Fruit fly (Drosophila melanogaster) whole organism, embryonic: ENCODE results near the gene Mgat3.
A peak's percentile ranks its signal among the peaks of the same experiment; 100 is the strongest.

Experiments used
- Antp ChIP-seq: fragments of 200-800 bp; sonication (Bioruptor generic); optimal IDR thresholded peaks from 3 replicates; lab custom pipeline; 2016; ENCODE audit warnings: missing biosample characterization, missing genetic modification characterization
- Atf6 ChIP-seq: fragments of 200-800 bp; sonication (Bioruptor generic); IDR thresholded peaks from 2 replicates; pipeline ENCODE4 v1.3.6; 2022; ENCODE audit warnings: missing biosample characterization, missing genetic modification characterization
- B-H1 ChIP-seq: fragments of 200-800 bp; sonication (Bioruptor generic); IDR thresholded peaks from 3 replicates; pipeline ENCODE4 v1.3.6; 2022; ENCODE audit warnings: missing biosample characterization, missing genetic modification characterization
- CG10274 ChIP-seq: fragments of 200-800 bp; sonication (Bioruptor generic); optimal IDR thresholded peaks from 3 replicates; lab custom pipeline; 2017; ENCODE audit warnings: missing biosample characterization, mild to moderate bottlenecking, missing genetic modification characterization
- CG12104 ChIP-seq: fragments of 200-800 bp; sonication (Bioruptor generic); optimal IDR thresholded peaks from 3 replicates; lab custom pipeline; 2016; ENCODE audit warnings: missing biosample characterization, missing genetic modification characterization
- CG13287 ChIP-seq: fragments of 200-800 bp; sonication (Bioruptor generic); IDR thresholded peaks from 2 replicates; pipeline ENCODE4 v1.3.6; 2022; ENCODE audit warnings: missing biosample characterization, missing genetic modification characterization; ENCODE audit not compliant: partially characterized antibody
- CG13894 ChIP-seq: fragments of 200-800 bp; sonication (Bioruptor generic); optimal IDR thresholded peaks from 3 replicates; lab custom pipeline; 2018; ENCODE audit warnings: missing biosample characterization, mild to moderate bottlenecking, missing genetic modification characterization, moderate library complexity
- CG14710 ChIP-seq: fragments of 200-800 bp; sonication (Bioruptor generic); optimal IDR thresholded peaks from 3 replicates; lab custom pipeline; 2019; ENCODE audit warnings: missing biosample characterization, mild to moderate bottlenecking, missing genetic modification characterization, moderate library complexity
- CG1647 ChIP-seq: fragments of 200-800 bp; sonication (Bioruptor generic); optimal IDR thresholded peaks from 3 replicates; lab custom pipeline; 2016; ENCODE audit warnings: missing biosample characterization, missing genetic modification characterization
- CG3281 ChIP-seq: fragments of 200-800 bp; sonication (Bioruptor generic); optimal IDR thresholded peaks from 3 replicates; lab custom pipeline; 2017; ENCODE audit warnings: missing biosample characterization, mild to moderate bottlenecking, missing genetic modification characterization
- CG3838 ChIP-seq: fragments of 200-800 bp; sonication (Bioruptor generic); optimal IDR thresholded peaks from 3 replicates; lab custom pipeline; 2016; ENCODE audit warnings: missing biosample characterization, missing genetic modification characterization
- CG3995 ChIP-seq: fragments of 200-800 bp; sonication (Bioruptor generic); optimal IDR thresholded peaks from 3 replicates; lab custom pipeline; 2016; ENCODE audit warnings: missing biosample characterization, missing genetic modification characterization
- CG4617 ChIP-seq: fragments of 200-800 bp; sonication (Bioruptor generic); optimal IDR thresholded peaks from 3 replicates; lab custom pipeline; 2016; ENCODE audit warnings: missing biosample characterization, missing genetic modification characterization, borderline replicate concordance
- CG6683 ChIP-seq: fragments of 200-800 bp; sonication (Bioruptor generic); optimal IDR thresholded peaks from 2 replicates; lab custom pipeline; 2017; ENCODE audit warnings: missing biosample characterization, mild to moderate bottlenecking, missing genetic modification characterization, missing genetic modification reagents
- CG8089 ChIP-seq: fragments of 200-800 bp; sonication (Bioruptor generic); optimal IDR thresholded peaks from 3 replicates; lab custom pipeline; 2016; ENCODE audit warnings: missing biosample characterization, missing genetic modification characterization
- CG9727 ChIP-seq: fragments of 200-800 bp; sonication (Bioruptor generic); optimal IDR thresholded peaks from 3 replicates; lab custom pipeline; 2017; ENCODE audit warnings: missing biosample characterization, mild to moderate bottlenecking, missing genetic modification characterization
- CHES-1-like ChIP-seq: fragments of 200-800 bp; sonication (Bioruptor generic); optimal IDR thresholded peaks from 2 replicates; lab custom pipeline; 2016; ENCODE audit warnings: missing biosample characterization, missing genetic modification characterization
- Doc2 ChIP-seq: fragments of 200-800 bp; sonication (Bioruptor generic); IDR thresholded peaks from 2 replicates; pipeline ENCODE4 v1.3.6; 2022; ENCODE audit warnings: missing biosample characterization, missing genetic modification characterization
- Doc3 ChIP-seq: fragments of 200-800 bp; sonication (Bioruptor generic); IDR thresholded peaks from 3 replicates; pipeline ENCODE4 v1.3.6; 2022; ENCODE audit warnings: missing biosample characterization, missing genetic modification characterization; ENCODE audit not compliant: partially characterized antibody
- E2f2 ChIP-seq: fragments of 200-800 bp; sonication (Bioruptor generic); IDR thresholded peaks from 2 replicates; pipeline ENCODE4 v1.3.6; 2022; ENCODE audit warnings: missing biosample characterization, missing genetic modification characterization
- GATAe ChIP-seq: fragments of 200-800 bp; sonication (Bioruptor generic); conservative IDR thresholded peaks from 2 replicates; pipeline ENCODE4 v1.3.6; 2022; ENCODE audit warnings: missing biosample characterization, missing genetic modification characterization
- HLH4C ChIP-seq: fragments of 200-800 bp; sonication (Bioruptor generic); IDR thresholded peaks from 3 replicates; pipeline ENCODE4 v1.3.6; 2022; ENCODE audit warnings: missing biosample characterization, missing genetic modification characterization; ENCODE audit not compliant: partially characterized antibody
- Hmr ChIP-seq: fragments of 200-800 bp; sonication (Bioruptor generic); optimal IDR thresholded peaks from 3 replicates; lab custom pipeline; 2017; ENCODE audit warnings: mild to moderate bottlenecking, missing biosample characterization, missing genetic modification reagents, missing genetic modification characterization
- Hsf ChIP-seq: fragments of 200-800 bp; sonication (Bioruptor generic); optimal IDR thresholded peaks from 3 replicates; lab custom pipeline; 2016; ENCODE audit warnings: missing biosample characterization, missing genetic modification characterization
- Max ChIP-seq: fragments of 200-800 bp; sonication (Bioruptor generic); optimal IDR thresholded peaks from 2 replicates; lab custom pipeline; 2016; ENCODE audit warnings: missing biosample characterization, mild to moderate bottlenecking, missing genetic modification characterization
- Meics ChIP-seq: fragments of 200-800 bp; sonication (Bioruptor generic); optimal IDR thresholded peaks from 2 replicates; lab custom pipeline; 2017; ENCODE audit warnings: missing biosample characterization, mild to moderate bottlenecking, missing genetic modification characterization
- Sox102F ChIP-seq: fragments of 200-800 bp; sonication (Bioruptor generic); optimal IDR thresholded peaks from 2 replicates; lab custom pipeline; 2018; ENCODE audit warnings: missing biosample characterization, mild to moderate bottlenecking, missing genetic modification characterization, moderate library complexity
- TFAM ChIP-seq: fragments of 200-800 bp; sonication (Bioruptor generic); optimal IDR thresholded peaks from 2 replicates; lab custom pipeline; 2017; ENCODE audit warnings: missing biosample characterization, missing genetic modification characterization, inconsistent platforms
- bbx ChIP-seq: fragments of 200-800 bp; sonication (Bioruptor generic); IDR thresholded peaks from 2 replicates; pipeline ENCODE4 v1.3.6; 2022; ENCODE audit warnings: missing biosample characterization, missing genetic modification characterization; ENCODE audit not compliant: partially characterized antibody
- bsh ChIP-seq, 2 experiments: fragments of 200-800 bp; sonication (Bioruptor generic); optimal IDR thresholded peaks; 2 replicates each; lab custom pipeline; 2017 to 2018; ENCODE audit warnings: mild to moderate bottlenecking in 2 of 2, missing biosample characterization in 2 of 2, missing genetic modification characterization in 2 of 2, moderate library complexity in 1 of 2
- dati ChIP-seq: fragments of 200-800 bp; sonication (Bioruptor generic); IDR thresholded peaks from 2 replicates; pipeline ENCODE4 v1.3.6; 2022; ENCODE audit warnings: missing biosample characterization, missing genetic modification characterization
- dimm ChIP-seq: fragments of 200-800 bp; sonication (Bioruptor generic); IDR thresholded peaks from 2 replicates; pipeline ENCODE4 v1.3.6; 2022; ENCODE audit warnings: missing biosample characterization, missing genetic modification characterization
- ewg ChIP-seq: fragments of 200-800 bp; sonication (Bioruptor generic); optimal IDR thresholded peaks from 3 replicates; lab custom pipeline; 2017; ENCODE audit warnings: mild to moderate bottlenecking, missing biosample characterization, missing genetic modification reagents, missing genetic modification characterization
- grau ChIP-seq: fragments of 200-800 bp; optimal IDR thresholded peaks from 3 replicates; lab custom pipeline; 2019; ENCODE audit warnings: missing biosample characterization, mild to moderate bottlenecking, missing genetic modification characterization, moderate library complexity
- hb ChIP-seq: fragments of 200-800 bp; sonication (Bioruptor generic); IDR thresholded peaks from 3 replicates; pipeline ENCODE4 v1.3.6; 2022; ENCODE audit warnings: missing biosample characterization, missing genetic modification characterization; ENCODE audit not compliant: partially characterized antibody
- her ChIP-seq: fragments of 200-800 bp; sonication (Bioruptor generic); optimal IDR thresholded peaks from 2 replicates; lab custom pipeline; 2016; ENCODE audit warnings: missing biosample characterization, missing genetic modification characterization
- knrl ChIP-seq: fragments of 200-800 bp; sonication (Bioruptor generic); IDR thresholded peaks from 3 replicates; pipeline ENCODE4 v1.3.6; 2022; ENCODE audit warnings: missing biosample characterization, missing genetic modification characterization; ENCODE audit not compliant: partially characterized antibody
- lilli ChIP-seq: fragments of 200-800 bp; sonication (Bioruptor generic); optimal IDR thresholded peaks from 3 replicates; lab custom pipeline; 2016; ENCODE audit warnings: missing biosample characterization, missing genetic modification characterization
- maf-S ChIP-seq: fragments of 200-800 bp; sonication (Bioruptor generic); optimal IDR thresholded peaks from 2 replicates; lab custom pipeline; 2016; ENCODE audit warnings: missing biosample characterization, missing genetic modification characterization
- mam ChIP-seq: fragments of 200-800 bp; sonication (Bioruptor generic); optimal IDR thresholded peaks from 3 replicates; lab custom pipeline; 2016; ENCODE audit warnings: missing biosample characterization, missing genetic modification characterization
- prd ChIP-seq, 3 experiments: fragments of >200 bp in 2 of 3; fragments of 200-800 bp in 1 of 3; sonication (Bioruptor generic) in 1 of 3; optimal IDR thresholded peaks in 2 of 3; IDR thresholded peaks in 1 of 3; 2 replicates in 2 of 3; 3 replicates in 1 of 3; pipeline versions ENCODE4 v1.3.6 to Lab custom; 2017 to 2022; ENCODE audit warnings: missing biosample characterization in 1 of 3, missing genetic modification characterization in 1 of 3
- slbo ChIP-seq: fragments of 200-800 bp; sonication (Bioruptor generic); IDR thresholded peaks from 2 replicates; pipeline ENCODE4 v1.3.6; 2022; ENCODE audit warnings: missing biosample characterization, missing genetic modification characterization
- sna ChIP-seq: fragments of 200-800 bp; sonication (Bioruptor generic); IDR thresholded peaks from 2 replicates; pipeline ENCODE4 v1.3.6; 2022; ENCODE audit warnings: missing biosample characterization, missing genetic modification characterization; ENCODE audit not compliant: partially characterized antibody
- tll ChIP-seq, 2 experiments: fragments of 200-800 bp in 1 of 2; fragments of >200 bp in 1 of 2; sonication (Bioruptor generic) in 1 of 2; optimal IDR thresholded peaks; 2 replicates each; lab custom pipeline; 2017 to 2019; ENCODE audit warnings: missing biosample characterization in 2 of 2, missing genetic modification characterization in 2 of 2, mild to moderate bottlenecking in 1 of 2, moderate library complexity in 1 of 2
- zen ChIP-seq: fragments of 200-800 bp; sonication (Bioruptor generic); optimal IDR thresholded peaks from 3 replicates; lab custom pipeline; 2018; ENCODE audit warnings: missing biosample characterization, mild to moderate bottlenecking, missing genetic modification characterization, moderate library complexity
- zen2 ChIP-seq: fragments of 200-800 bp; sonication (Bioruptor generic); IDR thresholded peaks from 3 replicates; pipeline ENCODE4 v1.3.6; 2022; ENCODE audit warnings: missing biosample characterization, missing genetic modification characterization; ENCODE audit not compliant: partially characterized antibody
- zf30C ChIP-seq: fragments of 200-800 bp; sonication (Bioruptor generic); optimal IDR thresholded peaks from 3 replicates; lab custom pipeline; 2018; ENCODE audit warnings: missing biosample characterization, mild to moderate bottlenecking, missing genetic modification characterization

Mgat3 gene

DNA sequence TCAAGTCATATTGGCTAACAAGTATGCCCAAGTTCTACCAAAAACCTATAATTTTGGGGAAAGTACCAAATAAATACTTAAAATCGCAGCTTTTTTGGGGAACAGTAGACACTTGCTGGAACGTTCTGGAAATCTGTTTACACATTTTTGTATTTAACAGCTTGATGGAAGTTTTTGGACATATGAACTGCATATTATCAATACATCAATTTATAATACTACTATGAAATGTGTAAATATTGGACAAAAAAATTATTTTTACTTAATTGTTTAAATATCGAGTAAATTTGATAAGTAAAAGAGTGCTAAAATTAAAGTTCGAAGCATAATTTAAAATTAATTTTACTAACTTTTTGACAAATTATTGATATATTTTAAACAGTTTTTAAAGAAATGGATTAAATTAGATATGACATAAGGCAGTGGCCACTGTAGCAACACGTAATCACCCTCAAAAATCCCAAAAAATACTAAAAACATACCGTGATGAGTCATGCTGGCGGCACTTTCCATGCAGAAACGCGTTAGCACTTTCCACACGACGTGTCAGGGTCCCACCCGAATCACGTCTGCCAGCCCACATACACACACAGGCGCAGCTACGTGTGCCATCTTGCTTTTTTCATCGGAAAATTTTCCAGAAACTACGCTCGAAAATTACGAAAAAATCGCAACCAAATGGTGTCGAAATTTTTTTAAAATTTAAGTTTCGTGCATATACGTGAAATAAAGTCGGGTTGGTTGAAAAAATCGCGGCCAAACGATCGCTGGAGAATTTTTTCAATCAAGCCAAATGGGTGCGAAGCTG lies 17.2 kb downstream of the Mgat3 start, which contains the start of gene Sirt1 (continued):
- TF ChIP-seq her = peak; percentile 42
- TF ChIP-seq CG1647 (GFP tag; lab: Kevin White, UChicago) = no peak
- TF ChIP-seq Atf6 (GFP tag; lab: Robert Waterston, UW) = peak; percentile 75
- peak; percentile 55 for TF ChIP-seq ewg (GFP tag; lab: Kevin White, UChicago)
- TF ChIP-seq CG13894 = peak; percentile 73
- TF ChIP-seq tll (GFP tag; optimal IDR thresholded peaks at IDR 0.05; lab: Kevin White, UChicago) = no peak
- peak; percentile 92 for TF ChIP-seq CG14710 (tag; lab: Kevin White, UChicago)
- peak; percentile 24 for TF ChIP-seq CG6683
- peak; percentile 43; the same call in 1 of the 2 replicates for TF ChIP-seq E2f2 (GFP tag; lab: Robert Waterston, UW)
- TF ChIP-seq Doc3 (GFP tag; lab: Robert Waterston, UW) = no peak
- TF ChIP-seq grau (tag; lab: Kevin White, UChicago) = peak; percentile 99
- TF ChIP-seq CG9727 (GFP tag; lab: Kevin White, UChicago) = peak; percentile 93
- no peak for TF ChIP-seq zf30C (GFP tag; lab: Kevin White, UChicago)
- no peak for TF ChIP-seq dimm (GFP tag; lab: Robert Waterston, UW)
- TF ChIP-seq Doc2 (GFP tag; lab: Robert Waterston, UW) = peak; percentile 8; the same call in 1 of the 2 replicates
- no peak for TF ChIP-seq prd (optimal IDR thresholded peaks at IDR 0.05; lab: Kevin White, UChicago)
- peak; percentile 89 for TF ChIP-seq prd (GFP tag; IDR thresholded peaks at IDR 0.05; lab: Robert Waterston, UW)
- TF ChIP-seq bsh (GFP tag; optimal IDR thresholded peaks at IDR 0.05; lab: Kevin White, UChicago) = peak in 1 of 2 experiments; percentile 78
- no peak for TF ChIP-seq TFAM (GFP tag; lab: Kevin White, UChicago)
- TF ChIP-seq CG8089 (GFP tag; lab: Kevin White, UChicago) = peak; percentile 4
- peak; percentile 88 for TF ChIP-seq CG12104 (GFP tag; lab: Kevin White, UChicago)
- no peak for TF ChIP-seq dati (GFP tag; lab: Robert Waterston, UW)
- peak; percentile 89 for TF ChIP-seq CG3281
- no peak for TF ChIP-seq hb (GFP tag; lab: Robert Waterston, UW)
- no peak for TF ChIP-seq GATAe (GFP tag; lab: Robert Waterston, UW)
- TF ChIP-seq CG13287 = no peak
- peak; percentile 91 for TF ChIP-seq Meics (GFP tag; lab: Kevin White, UChicago)
- TF ChIP-seq knrl = peak; percentile 32; the same call in 1 of the 3 replicates
- TF ChIP-seq HLH4C (GFP tag; lab: Robert Waterston, UW) = no peak
- TF ChIP-seq bbx (GFP tag; lab: Robert Waterston, UW) = peak; percentile 63; the same call in 1 of the 2 replicates
- TF ChIP-seq Max (GFP tag; lab: Kevin White, UChicago) = peak; percentile 49
- TF ChIP-seq zen2 (GFP tag; lab: Robert Waterston, UW) = no peak
- peak; percentile 85 for TF ChIP-seq Hsf
- TF ChIP-seq CG10274 (GFP tag; lab: Kevin White, UChicago) = peak; percentile 43
- peak; percentile 82 for TF ChIP-seq Sox102F (GFP tag; lab: Kevin White, UChicago)
- TF ChIP-seq CHES-1-like = no peak
- no peak for TF ChIP-seq CG3838 (GFP tag; lab: Kevin White, UChicago)
- TF ChIP-seq lilli (GFP tag; lab: Kevin White, UChicago) = peak; percentile 76
- peak; percentile 59 for TF ChIP-seq mam (GFP tag; lab: Kevin White, UChicago)
- TF ChIP-seq Antp (GFP tag; lab: Kevin White, UChicago) = peak; percentile 31
- peak; percentile 60 for TF ChIP-seq CG3995 (GFP tag; lab: Kevin White, UChicago)
- TF ChIP-seq maf-S (GFP tag; lab: Kevin White, UChicago) = no peak
- TF ChIP-seq zen (tag; lab: Kevin White, UChicago) = peak; percentile 81
- TF ChIP-seq slbo = peak; percentile 89
- TF ChIP-seq sna (GFP tag; lab: Robert Waterston, UW) = no peak
- peak; percentile 86 for TF ChIP-seq Hmr
- peak; percentile 65 for TF ChIP-seq B-H1 (GFP tag; lab: Robert Waterston, UW)
- TF ChIP-seq CG4617 = peak; percentile 45
